Worm (Caenorhabditis elegans) whole organism, L1 larva: ENCODE data around the gene pals-19.

Source experiments
- C04F5.9 ChIP-seq: sonication (generic microtip); optimal IDR thresholded peaks from 2 replicates; lab custom pipeline; 2016; ENCODE audit warnings: missing genetic modification characterization, missing compliant biosample characterization
- ama-1 ChIP-seq: fragments of 150-350 bp; optimal IDR thresholded peaks from 2 replicates; lab custom pipeline; 2014
- dpl-1 ChIP-seq, 3 experiments: fragments of 150-350 bp in 2 of 3; sonication (generic microtip) in 1 of 3; optimal IDR thresholded peaks; 2 replicates each; lab custom pipeline; 2014 to 2017; ENCODE audit warnings: missing biosample characterization in 3 of 3, missing genetic modification characterization in 3 of 3, missing genetic modification reagents in 3 of 3
- efl-3 ChIP-seq: fragments of 200-800 bp; sonication (Bioruptor generic); optimal IDR thresholded peaks from 2 replicates; lab custom pipeline; 2018; ENCODE audit warnings: mild to moderate bottlenecking, missing genetic modification characterization, missing compliant biosample characterization
- lsy-2 ChIP-seq, 2 experiments: fragments of 150-350 bp; optimal IDR thresholded peaks; 2 replicates each; lab custom pipeline; 2014; ENCODE audit warnings: missing biosample characterization in 2 of 2, missing genetic modification characterization in 2 of 2
- nhr-11 ChIP-seq: fragments of 150-350 bp; optimal IDR thresholded peaks from 2 replicates; lab custom pipeline; 2014; ENCODE audit warnings: missing biosample characterization, missing genetic modification characterization
- nhr-85 ChIP-seq: sonication (generic microtip); peaks from one replicate; lab custom pipeline; 2016; ENCODE audit warnings: missing genetic modification characterization, inconsistent platforms, missing compliant biosample characterization
- pax-3 ChIP-seq: fragments of 200-800 bp; sonication (Bioruptor generic); optimal IDR thresholded peaks from 2 replicates; lab custom pipeline; 2018; ENCODE audit warnings: mild to moderate bottlenecking, missing genetic modification characterization, moderate library complexity, missing compliant biosample characterization
- sox-4 ChIP-seq: sonication (generic microtip); optimal IDR thresholded peaks from 2 replicates; lab custom pipeline; 2016; ENCODE audit warnings: missing genetic modification characterization, missing compliant biosample characterization
- unc-62 ChIP-seq: fragments of 150-350 bp; optimal IDR thresholded peaks from 2 replicates; lab custom pipeline; 2014; ENCODE audit warnings: missing biosample characterization, missing genetic modification reagents, missing genetic modification characterization

The pals-19 gene

ce11 chrIII:1436738-1437137 lies 35.0 kb downstream of the pals-19 start:
- TF ChIP-seq efl-3 (no peak), unc-62 (GFP tag; lab: Kevin White, UChicago) (no peak), nhr-11 (tag; lab: Kevin White, UChicago) (no peak), lsy-2 (tag; optimal IDR thresholded peaks at IDR 0.05; lab: Kevin White, UChicago) (peak; percentile 36 to 83)
- TF ChIP-seq, all 84 proteins: peak for 1

ce11 chrIII:1439609-1440008 lies 37.9 kb downstream of the pals-19 start:
- TF ChIP-seq lsy-2 (tag; optimal IDR thresholded peaks at IDR 0.05; lab: Kevin White, UChicago) (no peak), nhr-85 (no peak), ama-1 (lab: Kevin White, UChicago) (no peak), C04F5.9 (tag; lab: Kevin White, UChicago) (no peak), dpl-1 (GFP tag; optimal IDR thresholded peaks at IDR 0.05; lab: Kevin White, UChicago) (no peak)

- TF ChIP-seq pax-3 (tag; lab: Kevin White, UChicago): no peak
- TF ChIP-seq sox-4 (tag; lab: Kevin White, UChicago): no peak
Measured at ce11 chrIII:1446747-1447146, 45.0 kb downstream of the pals-19 start.
